Worm (Caenorhabditis elegans) whole organism, L4 larva: ENCODE data around the gene usp-46.

Experiments used
- F26F4.8 ChIP-seq: fragments of 200-800 bp; sonication (Bioruptor generic); conservative IDR thresholded peaks from 2 replicates; pipeline ENCODE4 v1.3.6; 2022; ENCODE audit warnings: missing genetic modification characterization, missing compliant biosample characterization
- F44E2.7 ChIP-seq: fragments of 200-800 bp; sonication (Bioruptor generic); IDR thresholded peaks from 2 replicates; pipeline ENCODE4 v2.1.2; 2022; ENCODE audit warnings: missing genetic modification characterization, missing compliant biosample characterization
- F49E8.2 ChIP-seq: sonication (generic microtip); optimal IDR thresholded peaks from 2 replicates; lab custom pipeline; 2016; ENCODE audit warnings: missing compliant biosample characterization, mild to moderate bottlenecking, missing genetic modification characterization, borderline replicate concordance
- Y105C5A.15 ChIP-seq: fragments of 200-800 bp; sonication (Bioruptor generic); IDR thresholded peaks from 2 replicates; pipeline ENCODE4 v1.3.6; 2022; ENCODE audit warnings: missing genetic modification characterization, missing compliant biosample characterization
- Y75B8A.6 ChIP-seq: fragments of 200-800 bp; sonication (Bioruptor generic); IDR thresholded peaks from 2 replicates; pipeline ENCODE4 v1.3.6; 2022; ENCODE audit warnings: missing genetic modification reagents, missing genetic modification characterization, missing compliant biosample characterization
- ZK337.2 ChIP-seq: fragments of 200-800 bp; sonication (Bioruptor generic); IDR thresholded peaks from 2 replicates; pipeline ENCODE4 v1.3.6; 2022; ENCODE audit warnings: missing genetic modification reagents, missing genetic modification characterization, missing compliant biosample characterization
- aly-2 ChIP-seq: sonication (generic microtip); optimal IDR thresholded peaks from 2 replicates; lab custom pipeline; 2018; ENCODE audit warnings: missing biosample characterization, missing genetic modification characterization
- ama-1 ChIP-seq: fragments of 150-350 bp; optimal IDR thresholded peaks from 2 replicates; lab custom pipeline; 2014; ENCODE audit warnings: inconsistent platforms, mixed read lengths
- ceh-28 ChIP-seq: fragments of 150-350 bp; optimal IDR thresholded peaks from 2 replicates; lab custom pipeline; 2014; ENCODE audit warnings: missing biosample characterization, missing genetic modification reagents, missing genetic modification characterization
- ces-1 ChIP-seq: fragments of 150-350 bp; sonication (generic microtip); optimal IDR thresholded peaks from 4 replicates; lab custom pipeline; 2014; ENCODE audit warnings: missing biosample characterization, missing genetic modification reagents, missing genetic modification characterization
- daf-16 ChIP-seq, 3 experiments: sonication (generic microtip); optimal IDR thresholded peaks; 2 replicates each; lab custom pipeline; 2016 to 2017; ENCODE audit warnings: missing genetic modification characterization in 3 of 3, missing genetic modification reagents in 3 of 3, mild to moderate bottlenecking in 2 of 3, missing compliant biosample characterization in 2 of 3, missing biosample characterization in 1 of 3, moderate library complexity in 1 of 3
- daf-19 ChIP-seq: fragments of 200-800 bp; sonication (Bioruptor generic); conservative IDR thresholded peaks from 2 replicates; pipeline ENCODE4 v1.3.6; 2022; ENCODE audit warnings: missing genetic modification characterization, missing compliant biosample characterization
- dmd-6 ChIP-seq: fragments of 200-800 bp; sonication (Bioruptor generic); IDR thresholded peaks from 2 replicates; pipeline ENCODE4 v1.3.6; 2022; ENCODE audit warnings: missing genetic modification reagents, missing genetic modification characterization, missing compliant biosample characterization
- dpl-1 ChIP-seq: fragments of 150-350 bp; optimal IDR thresholded peaks from 2 replicates; lab custom pipeline; 2014; ENCODE audit warnings: missing biosample characterization, missing genetic modification reagents, missing genetic modification characterization
- duxl-1 ChIP-seq: sonication (generic microtip); optimal IDR thresholded peaks from 2 replicates; lab custom pipeline; 2016; ENCODE audit warnings: mild to moderate bottlenecking, missing genetic modification characterization, moderate library complexity, missing compliant biosample characterization; ENCODE audit not compliant: poor library complexity
- dve-1 ChIP-seq: sonication (generic microtip); optimal IDR thresholded peaks from 2 replicates; lab custom pipeline; 2017; ENCODE audit warnings: antibody characterized with exemption, mild to moderate bottlenecking, missing genetic modification characterization, missing compliant biosample characterization; ENCODE audit not compliant: insufficient read depth
- egl-27 ChIP-seq: sonication (generic microtip); optimal IDR thresholded peaks from 3 replicates; lab custom pipeline; 2017; ENCODE audit warnings: missing biosample characterization, missing genetic modification reagents, missing genetic modification characterization
- fos-1 ChIP-seq: fragments of 150-350 bp; optimal IDR thresholded peaks from 2 replicates; lab custom pipeline; 2014; ENCODE audit warnings: missing biosample characterization, missing genetic modification characterization
- hlh-11 ChIP-seq: fragments of 200-800 bp; sonication (Bioruptor generic); optimal IDR thresholded peaks from 2 replicates; lab custom pipeline; 2018; ENCODE audit warnings: mild to moderate bottlenecking, missing genetic modification characterization, missing compliant biosample characterization
- hmg-1.1 ChIP-seq: fragments of 200-800 bp; sonication (Bioruptor generic); IDR thresholded peaks from 2 replicates; pipeline ENCODE4 v1.3.6; 2022; ENCODE audit warnings: missing genetic modification reagents, missing genetic modification characterization, missing compliant biosample characterization
- lin-15B ChIP-seq: fragments of 150-350 bp; sonication (generic microtip); optimal IDR thresholded peaks from 3 replicates; lab custom pipeline; 2014; ENCODE audit warnings: missing biosample characterization, missing genetic modification characterization
- lin-29 ChIP-seq: fragments of 200-800 bp; sonication (Bioruptor generic); IDR thresholded peaks from 2 replicates; pipeline ENCODE4 v1.3.6; 2022; ENCODE audit warnings: missing genetic modification reagents, missing genetic modification characterization, missing compliant biosample characterization
- lin-39 ChIP-seq: fragments of 150-350 bp; optimal IDR thresholded peaks from 2 replicates; lab custom pipeline; 2014; ENCODE audit warnings: missing biosample characterization, missing genetic modification reagents, missing genetic modification characterization
- lir-3 ChIP-seq: sonication (generic microtip); optimal IDR thresholded peaks from 2 replicates; lab custom pipeline; 2016; ENCODE audit warnings: mild to moderate bottlenecking, missing genetic modification characterization, missing compliant biosample characterization
- madf-5 ChIP-seq, 2 experiments: fragments of 200-800 bp; sonication (Bioruptor generic); IDR thresholded peaks; 2 replicates each; pipeline ENCODE4 v1.3.6; 2022; ENCODE audit warnings: missing compliant biosample characterization in 2 of 2, missing genetic modification characterization in 2 of 2
- mdl-1 ChIP-seq, 2 experiments: fragments of 150-350 bp in 1 of 2; sonication (generic microtip) in 1 of 2; optimal IDR thresholded peaks; 2 replicates each; lab custom pipeline; 2014 to 2017; ENCODE audit warnings: missing biosample characterization in 2 of 2, missing genetic modification characterization in 2 of 2
- nhr-111 ChIP-seq: fragments of 200-800 bp; sonication (Bioruptor generic); optimal IDR thresholded peaks from 2 replicates; lab custom pipeline; 2018; ENCODE audit warnings: mild to moderate bottlenecking, missing genetic modification characterization, missing compliant biosample characterization
- nhr-25 ChIP-seq: sonication (generic microtip); optimal IDR thresholded peaks from 2 replicates; lab custom pipeline; 2017; ENCODE audit warnings: missing genetic modification characterization, mild to moderate bottlenecking, missing compliant biosample characterization, antibody characterized with exemption, moderate library complexity, borderline replicate concordance; ENCODE audit not compliant: insufficient read depth
- nhr-28 ChIP-seq: fragments of 150-350 bp; optimal IDR thresholded peaks from 2 replicates; lab custom pipeline; 2014; ENCODE audit warnings: missing biosample characterization, missing genetic modification characterization
- nhr-41 ChIP-seq: fragments of 200-800 bp; sonication (Bioruptor generic); IDR thresholded peaks from 2 replicates; pipeline ENCODE4 v1.3.6; 2022; ENCODE audit warnings: missing genetic modification reagents, missing genetic modification characterization, missing compliant biosample characterization
- nhr-42 ChIP-seq: fragments of 200-800 bp; sonication (Bioruptor generic); IDR thresholded peaks from 2 replicates; pipeline ENCODE4 v1.3.6; 2022; ENCODE audit warnings: missing genetic modification characterization, missing compliant biosample characterization
- nhr-48 ChIP-seq: sonication (generic microtip); optimal IDR thresholded peaks from 2 replicates; lab custom pipeline; 2016; ENCODE audit warnings: mild to moderate bottlenecking, missing genetic modification characterization, missing compliant biosample characterization
- nhr-76 ChIP-seq: fragments of 150-350 bp; optimal IDR thresholded peaks from 2 replicates; lab custom pipeline; 2014; ENCODE audit warnings: missing biosample characterization, missing genetic modification characterization
- nhr-77 ChIP-seq: fragments of 150-350 bp; optimal IDR thresholded peaks from 2 replicates; lab custom pipeline; 2014; ENCODE audit warnings: missing biosample characterization, missing genetic modification characterization
- pha-4 ChIP-seq, 2 experiments: fragments of 150-350 bp in 1 of 2; fragments of 200-800 bp in 1 of 2; sonication (Bioruptor generic) in 1 of 2; IDR thresholded peaks in 1 of 2; optimal IDR thresholded peaks in 1 of 2; 2 replicates each; pipeline versions ENCODE4 v1.3.6 to Lab custom; 2014 to 2022; ENCODE audit warnings: missing genetic modification characterization in 2 of 2, missing genetic modification reagents in 2 of 2, missing biosample characterization in 1 of 2, missing compliant biosample characterization in 1 of 2
- saeg-2 ChIP-seq: fragments of 200-800 bp; sonication (Bioruptor generic); IDR thresholded peaks from 2 replicates; pipeline ENCODE4 v1.3.6; 2022; ENCODE audit warnings: missing genetic modification reagents, missing genetic modification characterization, missing compliant biosample characterization
- sdz-12 ChIP-seq: fragments of 200-800 bp; sonication (Bioruptor generic); optimal IDR thresholded peaks from 2 replicates; lab custom pipeline; 2018; ENCODE audit warnings: mild to moderate bottlenecking, missing genetic modification characterization, missing compliant biosample characterization
- set-16 ChIP-seq: fragments of 200-800 bp; sonication (Bioruptor generic); IDR thresholded peaks from 2 replicates; pipeline ENCODE4 v1.3.6; 2022; ENCODE audit warnings: missing genetic modification reagents, missing genetic modification characterization, missing compliant biosample characterization
- snpc-1.2 ChIP-seq: fragments of 200-800 bp; sonication (Bioruptor generic); IDR thresholded peaks from 2 replicates; pipeline ENCODE4 v1.3.6; 2022; ENCODE audit warnings: missing genetic modification reagents, missing genetic modification characterization, missing compliant biosample characterization
- spr-1 ChIP-seq: sonication (generic microtip); optimal IDR thresholded peaks from 2 replicates; lab custom pipeline; 2016; ENCODE audit warnings: mild to moderate bottlenecking, missing genetic modification characterization, missing compliant biosample characterization
- tra-1 ChIP-seq: fragments of 200-800 bp; sonication (Bioruptor generic); IDR thresholded peaks from 2 replicates; pipeline ENCODE4 v1.3.6; 2022; ENCODE audit warnings: missing genetic modification reagents, missing genetic modification characterization, missing compliant biosample characterization
- unc-62 ChIP-seq, 3 experiments: fragments of 150-350 bp in 1 of 3; sonication (generic microtip); optimal IDR thresholded peaks in 2 of 3; peaks in 1 of 3; 1 replicate in 1 of 3; 2 replicates in 2 of 3; lab custom pipeline; 2014 to 2017; ENCODE audit warnings: missing biosample characterization in 3 of 3, missing genetic modification characterization in 3 of 3, missing genetic modification reagents in 3 of 3, missing genotype in 1 of 3
- vab-7 ChIP-seq: fragments of 200-800 bp; sonication (Bioruptor generic); IDR thresholded peaks from 2 replicates; pipeline ENCODE4 v1.3.6; 2022; ENCODE audit warnings: missing genetic modification reagents, missing genetic modification characterization, missing compliant biosample characterization
- zag-1 ChIP-seq: fragments of 150-350 bp; optimal IDR thresholded peaks from 2 replicates; lab custom pipeline; 2014; ENCODE audit warnings: missing biosample characterization, missing genetic modification characterization
- zfp-3 ChIP-seq: fragments of 200-800 bp; sonication (Bioruptor generic); conservative IDR thresholded peaks from 2 replicates; pipeline ENCODE4 v1.3.6; 2022; ENCODE audit warnings: missing genetic modification reagents, missing genetic modification characterization, missing compliant biosample characterization
- zip-11 ChIP-seq: fragments of 200-800 bp; sonication (Bioruptor generic); IDR thresholded peaks from 2 replicates; pipeline ENCODE4 v1.3.6; 2022; ENCODE audit warnings: missing genetic modification characterization, missing compliant biosample characterization
- zip-2 ChIP-seq: fragments of 150-350 bp; optimal IDR thresholded peaks from 2 replicates; lab custom pipeline; 2014; ENCODE audit warnings: missing biosample characterization, missing genetic modification characterization
- ztf-11 ChIP-seq: fragments of 150-350 bp; optimal IDR thresholded peaks from 2 replicates; lab custom pipeline; 2014; ENCODE audit warnings: missing biosample characterization, missing genetic modification characterization

Gene usp-46

ce11 chrIII:9827163-9827951, 50.9 kb downstream of the usp-46 start, which contains the start of the genes ZK632.10 and ZK632.11 (continued):
- TF ChIP-seq dve-1 (tag; lab: Kevin White, UChicago) (peak; percentile 44), zfp-3 (no peak), nhr-77 (tag; lab: Kevin White, UChicago) (no peak), set-16 (GFP tag; lab: Robert Waterston, UW) (no peak), sdz-12 (GFP tag; lab: Kevin White, UChicago) (no peak), unc-62 (GFP tag; optimal IDR thresholded peaks at IDR 0.05 in 1 of 2; lab: Kevin White, UChicago) (peak in 1 of 2 experiments; percentile 74), unc-62 (tag; optimal IDR thresholded peaks at IDR 0.05; lab: Kevin White, UChicago) (no peak), ceh-28 (tag; lab: Kevin White, UChicago) (no peak), ama-1 (lab: Kevin White, UChicago) (no peak), pha-4 (GFP tag; IDR thresholded peaks at IDR 0.05; lab: Robert Waterston, UW) (no peak), pha-4 (tag; optimal IDR thresholded peaks at IDR 0.05; lab: Kevin White, UChicago) (peak; percentile 87), mdl-1 (tag; optimal IDR thresholded peaks at IDR 0.05; lab: Kevin White, UChicago) (peak; percentile 35 to 72), nhr-25 (tag; lab: Kevin White, UChicago) (no peak), dpl-1 (GFP tag; lab: Kevin White, UChicago) (peak; percentile 40), spr-1 (tag; lab: Kevin White, UChicago) (no peak), tra-1 (GFP tag; lab: Robert Waterston, UW) (no peak), nhr-42 (no peak), ztf-11 (no peak), hmg-1.1 (no peak), ZK337.2 (GFP tag; lab: Robert Waterston, UW) (no peak), dmd-6 (GFP tag; lab: Robert Waterston, UW) (peak; percentile 52), lir-3 (tag; lab: Kevin White, UChicago) (no peak), zag-1 (tag; lab: Kevin White, UChicago) (no peak), zip-11 (GFP tag; lab: Robert Waterston, UW) (no peak), madf-5 (GFP tag; IDR thresholded peaks at IDR 0.05; lab: Robert Waterston, UW) (no peak), F44E2.7 (GFP tag; lab: Robert Waterston, UW) (no peak), snpc-1.2 (GFP tag; lab: Robert Waterston, UW) (no peak), nhr-41 (GFP tag; lab: Robert Waterston, UW) (no peak), Y105C5A.15 (GFP tag; lab: Robert Waterston, UW) (no peak), vab-7 (GFP tag; lab: Robert Waterston, UW) (no peak), saeg-2 (no peak), F49E8.2 (no peak), aly-2 (no peak), lin-39 (tag; lab: Kevin White, UChicago) (no peak), nhr-48 (tag; lab: Kevin White, UChicago) (no peak), F26F4.8 (GFP tag; lab: Robert Waterston, UW) (no peak), hlh-11 (tag; lab: Kevin White, UChicago) (peak; percentile 26), daf-16 (GFP tag; optimal IDR thresholded peaks at IDR 0.05; lab: Kevin White, UChicago) (peak in 1 of 2 experiments; percentile 27), daf-16 (tag; optimal IDR thresholded peaks at IDR 0.05; lab: Kevin White, UChicago) (peak; percentile 93), nhr-28 (no peak), duxl-1 (tag; lab: Kevin White, UChicago) (no peak), nhr-76 (no peak), nhr-111 (GFP tag; lab: Kevin White, UChicago) (no peak), ces-1 (GFP tag; lab: Kevin White, UChicago) (no peak), Y75B8A.6 (GFP tag; lab: Robert Waterston, UW) (no peak), daf-19 (GFP tag; lab: Robert Waterston, UW) (no peak), zip-2 (tag; lab: Kevin White, UChicago) (no peak), lin-15B (tag; lab: Kevin White, UChicago) (no peak), fos-1 (no peak), lin-29 (no peak), egl-27 (no peak)
